1 worm cellular context compared by ENCODE assay signal in the genomic region with DNA sequence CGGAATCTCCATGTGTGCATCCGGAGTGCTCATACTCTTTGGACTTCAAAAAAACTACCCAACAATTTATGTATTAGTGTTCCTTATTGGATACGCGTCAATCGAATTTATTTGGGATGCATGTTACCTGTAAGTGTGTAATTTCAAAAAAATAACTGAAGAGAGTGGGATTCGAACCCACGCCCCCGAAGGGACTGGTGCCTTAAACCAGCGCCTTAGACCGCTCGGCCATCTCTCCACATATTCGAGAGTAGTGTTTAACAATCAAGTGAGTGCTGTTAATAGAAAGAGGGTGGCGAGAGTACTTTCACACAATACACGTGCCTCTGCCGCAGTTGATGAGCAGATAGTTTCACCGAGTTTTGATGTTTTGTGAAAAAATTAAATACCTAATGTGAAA.
TF ChIP-seq lines count a peak whose summit lies in the region.

No protein-coding gene starts in this region.

TF ChIP-seq in whole organism, young adult, 124 proteins besides CTCF, POLR2A, EP300 and RAD21 (continued from another document):
- TF ChIP-seq tbx-9 (tag; optimal IDR thresholded peaks at IDR 0.05; lab: Kevin White, UChicago; ENCODE audit: borderline replicate concordance) (no peak), F57A8.1 (GFP tag; optimal IDR thresholded peaks at IDR 0.05; lab: Kevin White, UChicago) (no peak), Y56A3A.18 (GFP tag; IDR thresholded peaks at IDR 0.05; lab: Robert Waterston, UW) (peak; percentile 90), ekl-4 (GFP tag; IDR thresholded peaks at IDR 0.05; lab: Robert Waterston, UW) (peak; percentile 65; the same call in 1 of the 2 replicates), ztf-25 (GFP tag; IDR thresholded peaks at IDR 0.05; lab: Robert Waterston, UW) (0 out of 2 replicates have a peak, but pooled peaks have one; percentile 67), F55B11.4 (tag; optimal IDR thresholded peaks at IDR 0.05; lab: Kevin White, UChicago; ENCODE audit: borderline replicate concordance, insufficient read depth) (no peak), xnd-1 (tag; optimal IDR thresholded peaks at IDR 0.05; lab: Kevin White, UChicago) (no peak), K11D2.4 (GFP tag; IDR thresholded peaks at IDR 0.05; lab: Robert Waterston, UW) (0 out of 2 replicates have a peak, but pooled peaks have one; percentile 11)
